Fruit fly (Drosophila melanogaster) whole organism, larva: ENCODE results near the gene CG34168.

Experiments used
- noc ChIP-seq: fragments of 200-800 bp; sonication (Bioruptor generic); optimal IDR thresholded peaks from 3 replicates; lab custom pipeline; 2019; ENCODE audit warnings: missing biosample characterization, mild to moderate bottlenecking, missing genetic modification characterization, moderate library complexity

CG34168 gene

DNA sequence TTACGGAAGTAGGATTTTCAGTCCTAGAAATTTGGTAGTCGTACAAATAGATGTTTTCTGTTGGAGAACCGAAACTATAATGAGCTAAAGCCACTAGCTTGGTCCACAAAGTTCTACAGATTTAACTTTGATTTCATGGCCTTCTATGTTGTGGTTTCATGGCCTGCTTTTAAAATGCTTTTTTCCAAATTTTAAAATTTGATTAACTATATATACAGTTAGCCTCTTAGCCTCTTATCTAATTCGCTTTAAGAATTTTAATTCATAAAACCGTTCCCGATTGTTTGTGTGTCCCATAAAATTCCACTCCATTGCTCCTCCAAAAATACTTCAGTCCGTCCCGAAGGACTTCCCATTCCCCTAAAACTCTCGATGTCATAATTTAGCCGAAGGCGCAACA is at the start of gene CG34168:
Gene CG34168, minus strand, starts transcription at position 101 of the 400 bp plus-strand sequence.
- TF ChIP-seq noc = no peak

DNA sequence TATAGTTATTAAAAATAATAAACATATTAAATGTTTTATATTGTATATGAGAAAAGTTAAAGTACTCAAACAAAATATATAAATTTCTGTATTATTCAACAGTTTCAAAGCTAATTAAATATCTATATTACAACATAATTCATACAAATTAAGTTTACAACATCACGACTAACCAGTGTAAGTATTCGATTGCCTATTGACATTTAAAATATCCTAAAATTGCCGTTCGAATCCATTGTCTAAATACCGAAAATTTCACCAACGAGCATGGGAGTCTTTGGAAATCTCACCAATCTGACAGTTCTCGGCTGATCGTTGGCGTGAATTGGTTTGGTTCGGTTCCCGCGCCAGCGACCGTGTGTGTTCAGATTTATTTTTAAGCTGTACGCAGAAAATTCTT is 30.5 kb upstream of the CG34168 start, which contains the start of gene Ca-alpha1D:
Gene Ca-alpha1D, plus strand, starts transcription at position 301 of the 400 bp plus-strand sequence.
- TF ChIP-seq noc = no peak

DNA sequence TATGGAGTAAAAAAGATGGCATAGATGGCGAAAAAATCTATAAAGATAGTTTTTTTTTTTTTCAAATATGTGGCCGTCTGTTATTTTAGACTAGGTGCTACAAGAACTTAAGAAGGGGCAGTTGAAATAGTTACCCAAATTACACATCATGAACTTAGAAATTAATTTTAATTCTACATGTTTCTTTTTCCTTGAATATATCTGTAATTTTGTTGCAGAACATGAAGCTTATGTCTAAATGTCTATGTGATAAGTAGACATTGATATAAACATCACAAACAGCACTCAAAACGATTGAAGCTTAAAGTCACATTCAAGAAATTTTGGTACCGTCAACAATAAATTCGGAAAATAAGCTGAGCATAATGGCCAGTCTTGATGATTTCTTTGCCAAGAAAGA is 1.9 kb downstream of the CG34168 start, which contains the start of gene CG4892:
Gene CG4892, plus strand, starts transcription at position 301 of the 400 bp plus-strand sequence.
- no peak for TF ChIP-seq noc

DNA sequence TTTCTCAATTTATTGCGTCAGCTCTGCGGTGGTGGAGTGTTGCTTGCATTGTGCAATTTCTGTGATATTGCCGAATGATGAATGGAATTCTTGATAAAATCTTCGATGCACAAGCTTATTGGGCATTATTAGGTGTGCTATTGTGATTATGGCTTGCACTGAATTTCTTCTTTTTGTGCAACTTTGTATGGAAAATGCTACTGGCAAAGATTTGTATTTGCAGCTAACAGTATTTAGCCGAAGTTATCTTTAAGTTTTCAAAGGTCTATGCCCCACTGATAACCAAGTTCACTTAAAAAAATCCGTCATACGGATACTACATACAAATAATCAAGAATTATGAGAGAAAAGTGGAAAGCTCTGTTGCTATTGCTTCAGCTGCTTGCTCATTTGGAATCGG is 40.4 kb downstream of the CG34168 start, which contains the start of gene CG4891:
Gene CG4891, plus strand, starts transcription at position 301 of the 400 bp plus-strand sequence.
- no peak for TF ChIP-seq noc
